Fruit fly (Drosophila melanogaster) whole organism, pupa: Measurements from ENCODE around the gene Gbeta13F.

Source experiments
- CG15710 ChIP-seq: fragments of 200-800 bp; sonication (Bioruptor generic); optimal IDR thresholded peaks from 2 replicates; lab custom pipeline; 2018; ENCODE audit warnings: missing biosample characterization, mild to moderate bottlenecking, missing genetic modification characterization, moderate library complexity
- CG8159 ChIP-seq: fragments of 200-800 bp; sonication (Bioruptor generic); optimal IDR thresholded peaks from 3 replicates; lab custom pipeline; 2018; ENCODE audit warnings: missing biosample characterization, mild to moderate bottlenecking, missing genetic modification characterization, moderate library complexity
- CG8301 ChIP-seq: fragments of 200-800 bp; sonication (Bioruptor generic); optimal IDR thresholded peaks from 2 replicates; lab custom pipeline; 2018; ENCODE audit warnings: missing biosample characterization, mild to moderate bottlenecking, missing genetic modification characterization
- EcR ChIP-seq: fragments of 200-800 bp; sonication (Bioruptor generic); optimal IDR thresholded peaks from 3 replicates; lab custom pipeline; 2019; ENCODE audit warnings: missing biosample characterization, missing genetic modification characterization, mild to moderate bottlenecking, moderate library complexity, missing genetic modification reagents
- Ets98B ChIP-seq: fragments of 200-800 bp; sonication (Bioruptor generic); IDR thresholded peaks from 2 replicates; pipeline ENCODE4 v1.3.6; 2022; ENCODE audit warnings: missing biosample characterization, missing genetic modification characterization
- Pif1A ChIP-seq: fragments of 200-800 bp; sonication (Bioruptor generic); optimal IDR thresholded peaks from 3 replicates; lab custom pipeline; 2016; ENCODE audit warnings: missing biosample characterization, missing genetic modification characterization
- Pif1B ChIP-seq: fragments of 200-800 bp; sonication (Bioruptor generic); optimal IDR thresholded peaks from 3 replicates; lab custom pipeline; 2016; ENCODE audit warnings: missing biosample characterization, missing genetic modification characterization
- Snoo ChIP-seq: fragments of 200-800 bp; sonication (Bioruptor generic); optimal IDR thresholded peaks from 3 replicates; lab custom pipeline; 2017; ENCODE audit warnings: missing biosample characterization, mild to moderate bottlenecking, missing genetic modification characterization, inconsistent platforms
- fd96Ca ChIP-seq: fragments of 200-800 bp; sonication (Bioruptor generic); IDR thresholded peaks from 3 replicates; pipeline ENCODE4 v1.3.6; 2022; ENCODE audit warnings: missing biosample characterization, missing genetic modification characterization
- rn ChIP-seq: fragments of 200-800 bp; sonication (Bioruptor generic); IDR thresholded peaks from 2 replicates; pipeline ENCODE4 v1.3.6; 2022; ENCODE audit warnings: missing biosample characterization, missing genetic modification characterization

dm6 chrX:15833957-15834356, 26.0 kb upstream of the Gbeta13F start:
- TF ChIP-seq Pif1B (GFP tag; lab: Kevin White, UChicago) (no peak), fd96Ca (GFP tag; lab: Robert Waterston, UW) (no peak), Pif1A (GFP tag; lab: Kevin White, UChicago) (no peak), EcR (GFP tag; lab: Kevin White, UChicago) (no peak), CG15710 (tag; lab: Kevin White, UChicago) (no peak), CG8301 (no peak), Ets98B (GFP tag; lab: Robert Waterston, UW) (no peak), Snoo (tag; lab: Kevin White, UChicago) (no peak), CG8159 (tag; lab: Kevin White, UChicago) (no peak), rn (GFP tag; lab: Robert Waterston, UW) (no peak)
